Worm (Caenorhabditis elegans) whole organism, L4/young adult: ENCODE results near the gene C34D4.10.

ENCODE experiments used
- W03F9.2 ChIP-seq: fragments of 150-350 bp; optimal IDR thresholded peaks from 2 replicates; lab custom pipeline; 2014; ENCODE audit warnings: missing biosample characterization, missing genetic modification characterization
- dao-5 ChIP-seq: sonication (generic microtip); optimal IDR thresholded peaks from 2 replicates; lab custom pipeline; 2016; ENCODE audit warnings: missing genotype, missing genetic modification characterization, moderate library complexity, missing compliant biosample characterization
- him-1 ChIP-seq: sonication (generic microtip); optimal IDR thresholded peaks from 2 replicates; lab custom pipeline; 2016; ENCODE audit warnings: missing genotype, missing genetic modification reagents, missing genetic modification characterization, missing compliant biosample characterization

DNA sequence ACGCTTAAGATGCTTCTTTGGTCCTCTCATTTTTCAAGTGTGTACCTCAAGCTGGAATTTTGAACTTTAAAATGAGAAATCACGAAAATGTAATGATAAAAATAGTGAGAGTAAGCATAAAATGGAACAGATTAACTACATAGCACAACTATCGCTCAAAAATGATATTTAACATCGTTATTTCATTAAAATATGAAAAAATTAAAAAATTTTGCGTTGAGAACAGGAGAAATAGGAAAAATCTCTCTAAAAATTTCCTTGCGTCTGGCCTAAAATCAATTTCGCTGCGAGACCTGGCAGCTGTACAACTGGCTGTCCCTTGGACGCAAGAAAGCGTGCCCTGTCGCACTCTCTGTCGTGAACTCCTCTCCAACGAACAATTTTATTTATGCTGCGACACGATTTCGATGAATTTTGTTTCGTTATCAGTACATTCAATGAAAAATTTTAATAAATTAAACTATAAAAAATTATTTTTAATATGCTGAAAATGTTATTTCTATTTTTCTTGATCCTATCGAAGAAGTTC lies 36.5 kb downstream of the C34D4.10 start, which contains the start of gene rps-4:
- TF ChIP-seq him-1 (tag; lab: Kevin White, UChicago) (peak; percentile 56), dao-5 (tag; lab: Kevin White, UChicago) (no peak), W03F9.2 (tag; lab: Kevin White, UChicago) (peak; percentile 97)
